Fruit fly (Drosophila melanogaster): ENCODE data around the gene CG6040.

CG6040 gene

DNA sequence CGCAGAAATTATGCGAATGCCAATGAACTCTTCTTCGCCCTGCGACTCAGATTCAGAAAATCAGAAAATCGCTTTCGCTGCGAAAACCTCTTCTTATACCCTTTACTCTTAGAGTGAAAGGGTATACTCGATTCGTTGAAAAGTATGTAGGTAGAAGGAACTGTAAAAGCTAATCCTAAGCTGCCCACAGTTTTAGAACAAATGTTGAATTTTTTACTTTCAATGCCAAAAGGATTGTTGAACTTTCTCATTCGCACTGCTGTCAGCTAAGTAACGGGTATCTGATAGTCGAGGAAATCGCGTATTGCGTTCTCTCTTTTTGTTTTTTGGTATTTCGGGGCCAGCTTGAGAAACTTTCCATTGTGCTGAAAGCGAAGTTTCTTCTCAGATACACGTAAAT, 17.1 kb downstream of the CG6040 start (continued):
- TF ChIP-seq topi (GFP tag; optimal IDR thresholded peaks at IDR 0.05) (peak; percentile 64), CG6808 (GFP tag; optimal IDR thresholded peaks at IDR 0.05) (no peak), Eip93F (GFP tag; optimal IDR thresholded peaks at IDR 0.05) (no peak), lz (GFP tag; optimal IDR thresholded peaks at IDR 0.05) (peak; percentile 61), Smox (GFP tag; optimal IDR thresholded peaks at IDR 0.05) (peak; percentile 66), Eip78C (GFP tag) (peak; percentile 81), Ets21C (GFP tag; optimal IDR thresholded peaks at IDR 0.05) (peak; percentile 56)

DNA sequence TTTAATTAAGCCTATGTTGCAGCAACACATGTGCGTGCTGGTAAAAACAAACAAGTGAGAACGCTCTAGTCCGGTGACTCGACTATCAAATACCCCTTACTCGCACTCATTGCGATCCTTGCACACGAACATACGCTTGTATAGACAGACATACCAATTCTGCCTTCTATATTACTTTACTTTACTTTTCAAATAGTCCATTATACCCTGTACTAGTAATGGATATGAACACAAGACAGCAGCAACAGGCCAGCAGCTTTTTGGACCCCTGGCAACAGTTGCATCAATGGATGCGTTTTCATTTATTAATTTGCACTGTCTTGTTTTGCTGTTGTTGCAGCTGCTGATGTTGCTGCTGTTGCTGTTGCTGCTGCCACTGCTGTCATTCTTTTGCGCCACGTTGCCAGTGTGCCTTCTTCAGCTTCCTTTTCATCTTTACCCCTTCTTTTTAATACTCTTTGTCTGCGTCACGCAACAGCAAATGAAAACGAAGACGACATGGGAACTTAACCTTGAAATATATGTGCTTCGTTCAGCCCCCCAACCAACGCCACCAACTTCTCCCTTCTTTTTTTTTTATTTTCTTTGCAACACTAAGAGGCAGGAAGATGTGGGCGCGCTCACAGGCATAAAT, 21.9 kb downstream of the CG6040 start:
- no peak for TF ChIP-seq Hr38 (GFP tag; optimal IDR thresholded peaks at IDR 0.05)
- peak; percentile 82 for TF ChIP-seq CG8319 (GFP tag; optimal IDR thresholded peaks at IDR 0.05)
- peak; percentile 79 for TF ChIP-seq Ets21C (GFP tag; optimal IDR thresholded peaks at IDR 0.05)
- peak; percentile 89 for TF ChIP-seq CG6792 (GFP tag; optimal IDR thresholded peaks at IDR 0.05)
- peak; percentile 93 for TF ChIP-seq eg (GFP tag; IDR thresholded peaks at IDR 0.05)
- TF ChIP-seq dsx (GFP tag; optimal IDR thresholded peaks at IDR 0.05; ENCODE audit: poor library complexity, severe bottlenecking) = peak; percentile 90
- TF ChIP-seq net (GFP tag; optimal IDR thresholded peaks at IDR 0.05) = peak; percentile 82
- TF ChIP-seq salr (GFP tag; optimal IDR thresholded peaks at IDR 0.05) = peak; percentile 41 to 76
- peak; percentile 80 for TF ChIP-seq spab (GFP tag; optimal IDR thresholded peaks at IDR 0.05)
- peak; percentile 75 for TF ChIP-seq CG11902 (GFP tag; optimal IDR thresholded peaks at IDR 0.05)
- peak; percentile 89 for TF ChIP-seq CG8119 (GFP tag; IDR thresholded peaks at IDR 0.05)
- peak; percentile 84 for TF ChIP-seq topi (GFP tag; optimal IDR thresholded peaks at IDR 0.05)
- peak; percentile 86 for TF ChIP-seq CG10669 (GFP tag; optimal IDR thresholded peaks at IDR 0.05)
- peak; percentile 97 for TF ChIP-seq Eip78C (GFP tag)
- TF ChIP-seq CG10631 (GFP tag; optimal IDR thresholded peaks at IDR 0.05) = peak; percentile 90
- TF ChIP-seq Smox (GFP tag; optimal IDR thresholded peaks at IDR 0.05) = peak; percentile 79
- peak; percentile 87 for TF ChIP-seq CG3032 (tag; optimal IDR thresholded peaks at IDR 0.05)
- TF ChIP-seq CG15336 (GFP tag; IDR thresholded peaks at IDR 0.05) = peak; percentile 86
- peak; percentile 81 for TF ChIP-seq Hr4 (GFP tag; optimal IDR thresholded peaks at IDR 0.05)
- peak; percentile 87 for TF ChIP-seq Sox102F (GFP tag; optimal IDR thresholded peaks at IDR 0.05)
- TF ChIP-seq cyc (GFP tag; optimal IDR thresholded peaks at IDR 0.05) = peak; percentile 86
- peak; percentile 74 for TF ChIP-seq Sox15 (GFP tag; optimal IDR thresholded peaks at IDR 0.05)
- peak; percentile 96 for TF ChIP-seq CG6163 (GFP tag; IDR thresholded peaks at IDR 0.05)
- peak; percentile 83 for TF ChIP-seq CG8632 (GFP tag; optimal IDR thresholded peaks at IDR 0.05)
- TF ChIP-seq CG3919 (GFP tag; optimal IDR thresholded peaks at IDR 0.05) = peak; percentile 89
- peak; percentile 47 for TF ChIP-seq CG4318 (GFP tag; optimal IDR thresholded peaks at IDR 0.05)
- peak; percentile 71 for TF ChIP-seq CG11294 (GFP tag; IDR thresholded peaks at IDR 0.05)
- peak; percentile 88 for TF ChIP-seq Sox14 (GFP tag; optimal IDR thresholded peaks at IDR 0.05)
- peak; percentile 61 for TF ChIP-seq CG6276 (GFP tag; optimal IDR thresholded peaks at IDR 0.05)
- TF ChIP-seq CG6808 (GFP tag; optimal IDR thresholded peaks at IDR 0.05) = peak; percentile 82
- peak; percentile 63 for TF ChIP-seq CG6854 (GFP tag; optimal IDR thresholded peaks at IDR 0.05)
- peak; percentile 89 for TF ChIP-seq CG1621 (tag; optimal IDR thresholded peaks at IDR 0.05)
- TF ChIP-seq lz (GFP tag; optimal IDR thresholded peaks at IDR 0.05) = peak; percentile 88
- peak; percentile 82 for TF ChIP-seq Blimp-1 (GFP tag; optimal IDR thresholded peaks at IDR 0.05)
- TF ChIP-seq Eip93F (GFP tag; optimal IDR thresholded peaks at IDR 0.05) = peak; percentile 63
- TF ChIP-seq Ets96B (tag; optimal IDR thresholded peaks at IDR 0.05) = peak; percentile 87
- peak; percentile 64 for TF ChIP-seq CG16779 (tag; optimal IDR thresholded peaks at IDR 0.05)
- TF ChIP-seq fd85E (GFP tag; optimal IDR thresholded peaks at IDR 0.05) = peak; percentile 26
- peak; percentile 83 for TF ChIP-seq CG34406 (GFP tag; optimal IDR thresholded peaks at IDR 0.05)
- TF ChIP-seq esn (GFP tag; optimal IDR thresholded peaks at IDR 0.05) = peak; percentile 91
- peak; percentile 90 for TF ChIP-seq pdm3 (GFP tag; optimal IDR thresholded peaks at IDR 0.05)
- TF ChIP-seq ss (GFP tag; optimal IDR thresholded peaks at IDR 0.05) = peak; percentile 80 to 98
- peak; percentile 90 for TF ChIP-seq Met (GFP tag; optimal IDR thresholded peaks at IDR 0.05)
- peak; percentile 77 for TF ChIP-seq CG32006 (GFP tag; optimal IDR thresholded peaks at IDR 0.05)
- peak; percentile 63 for TF ChIP-seq CG9139 (GFP tag; optimal IDR thresholded peaks at IDR 0.05)
- peak; percentile 90 for TF ChIP-seq Eip75B (GFP tag; optimal IDR thresholded peaks at IDR 0.05)
- peak; percentile 77 for TF ChIP-seq fd59A (GFP tag; optimal IDR thresholded peaks at IDR 0.05)

All from whole organism, prepupa.